Fruit fly (Drosophila melanogaster) whole organism, wandering third instar larva: ENCODE measurements around the gene CG43680.
A peak's percentile ranks its signal among the peaks of the same experiment; 100 is the strongest.

Experiments
- Abd-B ChIP-seq: fragments of >200 bp; optimal IDR thresholded peaks from 2 replicates; lab custom pipeline; 2017; ENCODE audit warnings: missing biosample characterization, missing genetic modification characterization
- CG32264 ChIP-seq: fragments of 200-800 bp; sonication (Bioruptor generic); optimal IDR thresholded peaks from 2 replicates; lab custom pipeline; 2016; ENCODE audit warnings: missing biosample characterization, missing genetic modification characterization
- CG9705 ChIP-seq: fragments of 200-800 bp; sonication (Bioruptor generic); optimal IDR thresholded peaks from 2 replicates; lab custom pipeline; 2018; ENCODE audit warnings: missing biosample characterization, mild to moderate bottlenecking, missing genetic modification characterization
- CrebA ChIP-seq: fragments of 200-800 bp; sonication (Bioruptor generic); optimal IDR thresholded peaks from 2 replicates; lab custom pipeline; 2016; ENCODE audit warnings: missing biosample characterization, mild to moderate bottlenecking, missing genetic modification characterization, borderline replicate concordance
- Dfd ChIP-seq: fragments of >200 bp; optimal IDR thresholded peaks from 2 replicates; lab custom pipeline; 2017; ENCODE audit warnings: missing biosample characterization, missing genetic modification characterization
- Dif ChIP-seq: fragments of 200-275, 200-300 bp; sonication (Bioruptor generic); optimal IDR thresholded peaks from 2 replicates; lab custom pipeline; 2018; ENCODE audit warnings: missing biosample characterization, missing genetic modification characterization; ENCODE audit not compliant: partially characterized antibody
- GATAd ChIP-seq: sonication (Bioruptor generic); optimal IDR thresholded peaks from 2 replicates; lab custom pipeline; 2016; ENCODE audit warnings: missing biosample characterization, missing genetic modification characterization
- HLH106 ChIP-seq: fragments of 200-800 bp; optimal IDR thresholded peaks from 3 replicates; lab custom pipeline; 2019; ENCODE audit warnings: missing biosample characterization, mild to moderate bottlenecking, missing genetic modification characterization, moderate library complexity
- Hnf4 ChIP-seq: fragments of 200-800 bp; sonication (Bioruptor generic); optimal IDR thresholded peaks from 2 replicates; lab custom pipeline; 2016; ENCODE audit warnings: missing biosample characterization, mild to moderate bottlenecking, missing genetic modification characterization
- Hr78 ChIP-seq: fragments of >200 bp; optimal IDR thresholded peaks from 2 replicates; lab custom pipeline; 2017; ENCODE audit warnings: missing biosample characterization, missing genetic modification characterization
- Hr83 ChIP-seq: fragments of 200-300 bp; sonication (Bioruptor generic); optimal IDR thresholded peaks from 2 replicates; lab custom pipeline; 2016; ENCODE audit warnings: missing biosample characterization, mild to moderate bottlenecking, missing genetic modification characterization, moderate library complexity; ENCODE audit not compliant: poor library complexity, severe bottlenecking
- Jra ChIP-seq: sonication (Bioruptor generic); optimal IDR thresholded peaks from 2 replicates; lab custom pipeline; 2016; ENCODE audit warnings: missing biosample characterization, missing genetic modification characterization
- Mio ChIP-seq: sonication (Bioruptor generic); optimal IDR thresholded peaks from 2 replicates; lab custom pipeline; 2016; ENCODE audit warnings: missing biosample characterization, missing genetic modification characterization
- Myc ChIP-seq: fragments of >200 bp; optimal IDR thresholded peaks from 2 replicates; lab custom pipeline; 2017
- N ChIP-seq: fragments of >200 bp; optimal IDR thresholded peaks from 2 replicates; lab custom pipeline; 2018; ENCODE audit warnings: missing biosample characterization, missing external identifiers, missing genetic modification characterization
- OdsH ChIP-seq: fragments of 200-800 bp; sonication (Bioruptor generic); optimal IDR thresholded peaks from 2 replicates; lab custom pipeline; 2016; ENCODE audit warnings: missing biosample characterization, mild to moderate bottlenecking, missing genetic modification characterization
- Rel ChIP-seq, 2 experiments: fragments of 200-800 bp; sonication (Bioruptor generic) in 1 of 2; optimal IDR thresholded peaks; 2 replicates in 1 of 2; 3 replicates in 1 of 2; lab custom pipeline; 2016 to 2019; ENCODE audit warnings: mild to moderate bottlenecking in 2 of 2, missing biosample characterization in 2 of 2, missing genetic modification characterization in 2 of 2, moderate library complexity in 1 of 2
- Sp1 ChIP-seq: fragments of 200-800 bp; sonication (Bioruptor generic); optimal IDR thresholded peaks from 3 replicates; lab custom pipeline; 2019; ENCODE audit warnings: missing biosample characterization, mild to moderate bottlenecking, missing genetic modification characterization, moderate library complexity
- Vsx2 ChIP-seq: fragments of 200-300, 225-300 bp; sonication (Bioruptor generic); optimal IDR thresholded peaks from 2 replicates; lab custom pipeline; 2018; ENCODE audit warnings: missing biosample characterization, missing genetic modification characterization; ENCODE audit not compliant: partially characterized antibody
- br ChIP-seq: fragments of 200-800 bp; sonication (Bioruptor generic); optimal IDR thresholded peaks from 2 replicates; lab custom pipeline; 2016; ENCODE audit warnings: missing biosample characterization, missing genetic modification characterization
- brk ChIP-seq: fragments of 200-800 bp; sonication (Bioruptor generic); optimal IDR thresholded peaks from 2 replicates; lab custom pipeline; 2016; ENCODE audit warnings: missing biosample characterization, mild to moderate bottlenecking, missing genetic modification characterization
- dl ChIP-seq, 2 experiments: fragments of 175-275, 200-275 bp in 1 of 2; fragments of 200-275 bp in 1 of 2; sonication (Bioruptor generic); optimal IDR thresholded peaks; lab custom pipeline; 2018; ENCODE audit warnings: mild to moderate bottlenecking in 2 of 2, missing biosample characterization in 2 of 2, missing genetic modification characterization in 2 of 2, moderate library complexity in 2 of 2; ENCODE audit not compliant: partially characterized antibody in 2 of 2, insufficient read depth in 1 of 2
- dmrt93B ChIP-seq: fragments of 200-800 bp; sonication (Bioruptor generic); optimal IDR thresholded peaks from 2 replicates; lab custom pipeline; 2018; ENCODE audit warnings: missing biosample characterization, mild to moderate bottlenecking, missing genetic modification characterization
- dsf ChIP-seq: sonication (Bioruptor generic); optimal IDR thresholded peaks from 2 replicates; lab custom pipeline; 2016; ENCODE audit warnings: missing biosample characterization, missing genetic modification characterization, borderline replicate concordance
- foxo ChIP-seq, 2 experiments: fragments of 200-800 bp; sonication (Bioruptor generic); optimal IDR thresholded peaks; 2 replicates in 1 of 2; 3 replicates in 1 of 2; lab custom pipeline; 2016 to 2017; ENCODE audit warnings: missing biosample characterization in 2 of 2, missing genetic modification characterization in 2 of 2
- fru ChIP-seq: fragments of 200-800 bp; sonication (Bioruptor generic); optimal IDR thresholded peaks from 3 replicates; lab custom pipeline; 2016; ENCODE audit warnings: missing biosample characterization, mild to moderate bottlenecking, missing genetic modification characterization
- h ChIP-seq: fragments of 200-800 bp; sonication (Bioruptor generic); optimal IDR thresholded peaks from 3 replicates; lab custom pipeline; 2016; ENCODE audit warnings: missing biosample characterization, mild to moderate bottlenecking, missing genetic modification characterization
- jim ChIP-seq: fragments of 175-275, 200-325 bp; sonication (Bioruptor generic); optimal IDR thresholded peaks from 2 replicates; lab custom pipeline; 2016; ENCODE audit warnings: missing biosample characterization, mild to moderate bottlenecking, missing genetic modification characterization
- lola ChIP-seq: fragments of >200 bp; optimal IDR thresholded peaks from 2 replicates; lab custom pipeline; 2017; ENCODE audit warnings: missing biosample characterization, missing genetic modification characterization
- pan ChIP-seq: fragments of >200 bp; optimal IDR thresholded peaks from 2 replicates; lab custom pipeline; 2017
- psq ChIP-seq: fragments of 200-800 bp; sonication (Bioruptor generic); optimal IDR thresholded peaks from 3 replicates; lab custom pipeline; 2017; ENCODE audit warnings: missing biosample characterization, mild to moderate bottlenecking, missing genetic modification characterization, moderate library complexity
- rgr ChIP-seq: fragments of 200-800 bp; sonication (Bioruptor generic); optimal IDR thresholded peaks from 3 replicates; lab custom pipeline; 2016; ENCODE audit warnings: missing biosample characterization, mild to moderate bottlenecking, missing genetic modification characterization
- sage ChIP-seq: fragments of 200-800 bp; sonication (Bioruptor generic); optimal IDR thresholded peaks from 2 replicates; lab custom pipeline; 2016; ENCODE audit warnings: missing biosample characterization, mild to moderate bottlenecking, missing genetic modification characterization
- sv ChIP-seq: fragments of 200-800 bp; sonication (Bioruptor generic); optimal IDR thresholded peaks from 3 replicates; lab custom pipeline; 2016; ENCODE audit warnings: missing biosample characterization, missing genetic modification characterization
- tai ChIP-seq: sonication (Bioruptor generic); optimal IDR thresholded peaks from 2 replicates; lab custom pipeline; 2016; ENCODE audit warnings: missing biosample characterization, missing genetic modification characterization
- usp ChIP-seq: fragments of >200 bp; optimal IDR thresholded peaks from 2 replicates; lab custom pipeline; 2017; ENCODE audit warnings: missing biosample characterization, missing genetic modification characterization
- woc ChIP-seq: sonication (Bioruptor generic); optimal IDR thresholded peaks from 2 replicates; lab custom pipeline; 2016; ENCODE audit warnings: missing biosample characterization, mild to moderate bottlenecking, missing genetic modification characterization

Gene CG43680

DNA sequence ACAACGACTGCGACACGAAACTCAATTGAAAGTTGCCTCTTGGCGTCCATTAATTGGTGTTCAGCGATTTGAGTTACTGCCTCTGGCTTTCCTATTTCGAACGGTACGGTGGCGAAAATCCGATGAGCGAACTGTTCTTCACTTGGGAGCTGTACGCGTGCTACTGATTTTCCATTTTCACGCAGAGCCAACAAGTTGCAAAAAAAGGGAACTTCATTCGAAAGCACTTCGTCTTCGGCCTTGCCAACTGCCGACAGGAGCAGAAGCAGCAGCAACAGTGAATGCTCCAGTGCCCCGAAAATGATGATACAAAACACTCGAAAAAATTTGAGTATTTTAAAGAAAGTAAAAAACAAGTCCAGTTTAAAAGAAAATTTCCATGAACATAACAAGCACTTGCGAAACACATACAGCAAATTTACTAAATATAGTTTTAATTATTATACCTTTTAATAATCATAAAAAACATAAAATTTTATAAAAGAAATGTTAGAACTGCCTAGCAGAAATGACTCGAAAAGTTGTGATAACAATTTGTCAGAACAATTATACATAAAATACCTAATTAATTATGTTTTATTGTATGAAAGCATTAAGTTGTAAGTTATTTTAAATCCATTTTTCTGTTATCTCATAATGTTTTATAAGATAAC is 19.0 kb downstream of the CG43680 start:
- TF ChIP-seq CG9705 (GFP tag; lab: Kevin White, UChicago) (no peak), lola (no peak), fru (GFP tag; lab: Kevin White, UChicago) (no peak), HLH106 (peak; percentile 19), dl (GFP tag; optimal IDR thresholded peaks at IDR 0.05; lab: Kevin White, UChicago; ENCODE audit: insufficient read depth in 1 of 2, partially characterized antibody in 2 of 2) (no peak), foxo (GFP tag; optimal IDR thresholded peaks at IDR 0.05; lab: Kevin White, UChicago) (peak in 1 of 2 experiments; percentile 0), Myc (no peak)

DNA sequence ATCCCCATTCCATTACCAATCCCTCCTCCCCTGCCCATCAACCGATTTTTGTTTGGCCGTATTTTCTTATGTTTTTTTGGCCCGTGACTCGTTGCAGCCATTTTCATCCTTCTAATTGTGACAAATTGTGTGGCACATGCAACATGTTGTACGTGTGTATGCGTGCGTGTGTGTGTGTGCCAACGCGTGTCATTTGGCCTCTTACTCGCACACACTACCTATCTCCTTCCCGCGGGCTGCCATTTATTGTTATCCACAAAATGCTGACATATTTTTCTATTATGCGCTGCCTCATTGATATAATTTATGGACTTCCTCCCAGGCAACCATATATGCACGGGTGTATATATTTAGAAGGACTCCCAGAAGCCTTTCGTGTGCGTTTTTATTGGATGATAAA is 21.4 kb downstream of the CG43680 start:
- TF ChIP-seq Dfd (GFP tag; lab: Kevin White, UChicago) = peak; percentile 3
- TF ChIP-seq Hr83 (GFP tag; lab: Kevin White, UChicago) = no peak
- TF ChIP-seq Rel (GFP tag; optimal IDR thresholded peaks at IDR 0.05; lab: Kevin White, UChicago) = no peak
- TF ChIP-seq Rel (tag; optimal IDR thresholded peaks at IDR 0.05; lab: Kevin White, UChicago) = no peak
- TF ChIP-seq Vsx2 (GFP tag; lab: Kevin White, UChicago) = no peak

DNA sequence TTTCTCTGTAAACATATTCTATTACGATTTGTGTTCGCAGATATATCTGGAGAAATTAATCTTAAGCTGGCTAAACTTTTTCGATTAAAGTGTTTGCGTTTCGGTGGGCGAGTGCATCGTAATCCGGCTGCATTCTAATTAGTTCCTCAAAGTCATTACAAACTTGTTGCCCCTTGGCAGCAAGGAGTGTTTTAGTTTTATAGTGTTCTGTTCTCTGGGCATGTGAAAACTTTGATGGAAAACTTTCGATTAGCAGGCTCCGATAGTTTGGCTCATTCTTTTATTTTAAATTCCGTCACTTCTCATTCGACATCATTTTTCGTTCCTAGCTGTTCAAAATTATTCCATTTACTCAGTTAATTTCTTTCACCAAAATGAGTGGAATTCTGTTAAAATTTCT is 30.0 kb downstream of the CG43680 start, which contains the start of gene CG32148:
Gene CG32148 (plus strand): TSS at position 301 of the 400 bp plus-strand sequence.
- TF ChIP-seq br (GFP tag; lab: Kevin White, UChicago) (no peak), Abd-B (no peak), dsf (GFP tag; lab: Kevin White, UChicago) (no peak), foxo (GFP tag; optimal IDR thresholded peaks at IDR 0.05; lab: Kevin White, UChicago) (no peak), OdsH (GFP tag; lab: Kevin White, UChicago) (no peak), dmrt93B (no peak)
- TF ChIP-seq, all 38 proteins: peak for 0

dm6 chr3L:15021008-15021407 is 32.1 kb downstream of the CG43680 start:
- TF ChIP-seq Mio (no peak), h (GFP tag; lab: Kevin White, UChicago) (no peak), Sp1 (GFP tag; lab: Kevin White, UChicago) (no peak), CG9705 (GFP tag; lab: Kevin White, UChicago) (no peak), tai (GFP tag; lab: Kevin White, UChicago) (no peak), jim (GFP tag; lab: Kevin White, UChicago) (no peak), psq (GFP tag; lab: Kevin White, UChicago) (no peak)

DNA sequence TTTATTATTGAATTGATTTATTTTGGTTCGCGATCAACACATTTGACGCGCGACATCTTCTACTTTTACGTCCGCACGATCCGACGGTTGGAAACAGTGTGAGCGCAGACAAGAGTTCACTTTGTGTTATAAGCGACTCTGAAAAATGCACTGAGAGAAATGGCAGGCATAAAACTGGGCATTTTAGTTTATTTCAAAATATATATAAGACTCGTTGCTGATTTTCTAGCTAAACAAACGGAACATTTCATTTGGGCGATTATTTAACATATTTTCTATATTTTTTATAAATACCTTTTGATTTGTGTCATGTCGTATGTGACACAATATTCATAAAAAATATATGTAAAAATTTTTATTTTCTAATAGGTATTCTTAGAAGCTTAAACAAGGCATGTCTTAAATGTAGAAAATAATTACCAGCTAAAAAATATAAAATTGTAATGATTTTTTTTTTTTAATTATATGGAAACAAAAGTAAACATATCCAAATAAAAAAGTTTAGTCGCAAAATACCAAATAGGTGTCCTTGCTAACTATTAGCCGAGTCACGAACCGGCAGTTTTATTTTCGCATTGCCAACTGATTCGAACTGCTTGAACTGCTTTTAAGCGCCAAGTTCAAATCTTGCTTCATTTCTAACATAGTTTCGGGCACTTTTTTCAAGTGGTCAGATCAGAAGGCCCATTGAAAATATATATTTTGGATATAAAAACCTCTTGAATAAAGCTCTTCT is 39.0 kb downstream of the CG43680 start, which contains the start of gene Reck:
Gene Reck (minus strand): TSS at position 106 of the 736 bp plus-strand sequence.
- TF ChIP-seq dsf (GFP tag; lab: Kevin White, UChicago) (peak; percentile 21), rgr (GFP tag; lab: Kevin White, UChicago) (peak; percentile 83), Mio (no peak), HLH106 (peak; percentile 55), Dfd (GFP tag; lab: Kevin White, UChicago) (peak; percentile 20), woc (GFP tag; lab: Kevin White, UChicago) (no peak), pan (no peak), Sp1 (GFP tag; lab: Kevin White, UChicago) (peak; percentile 67), h (GFP tag; lab: Kevin White, UChicago) (peak; percentile 80), brk (GFP tag; lab: Kevin White, UChicago) (peak; percentile 87), usp (GFP tag; lab: Kevin White, UChicago) (no peak), Hnf4 (GFP tag; lab: Kevin White, UChicago) (peak; percentile 42), dl (GFP tag; optimal IDR thresholded peaks at IDR 0.05; lab: Kevin White, UChicago; ENCODE audit: insufficient read depth in 1 of 2, partially characterized antibody in 2 of 2) (no peak), Rel (GFP tag; optimal IDR thresholded peaks at IDR 0.05; lab: Kevin White, UChicago) (peak; percentile 5), Rel (tag; optimal IDR thresholded peaks at IDR 0.05; lab: Kevin White, UChicago) (no peak), sv (GFP tag; lab: Kevin White, UChicago) (peak; percentile 73), CrebA (GFP tag; lab: Kevin White, UChicago) (peak; percentile 1), OdsH (GFP tag; lab: Kevin White, UChicago) (peak; percentile 75), Hr78 (GFP tag; lab: Kevin White, UChicago) (no peak), br (GFP tag; lab: Kevin White, UChicago) (peak; percentile 44), N (GFP tag; lab: Kevin White, UChicago) (no peak), Myc (peak; percentile 78), dmrt93B (no peak), psq (GFP tag; lab: Kevin White, UChicago) (peak; percentile 43), Jra (GFP tag; lab: Kevin White, UChicago) (peak; percentile 12), CG32264 (GFP tag; lab: Kevin White, UChicago) (peak; percentile 12), GATAd (GFP tag; lab: Kevin White, UChicago) (no peak), Dif (GFP tag; lab: Kevin White, UChicago) (no peak), Vsx2 (GFP tag; lab: Kevin White, UChicago) (no peak), Hr83 (GFP tag; lab: Kevin White, UChicago) (peak; percentile 55), sage (peak; percentile 71)
